Fruit fly (Drosophila melanogaster) whole organism, embryonic: ENCODE measurements around the gene ph-p.

Experiments used
- Bdp1 ChIP-seq: fragments of 200-800 bp; sonication (Bioruptor generic); optimal IDR thresholded peaks from 3 replicates; lab custom pipeline; 2016; ENCODE audit warnings: missing biosample characterization, missing genetic modification characterization
- CG10462 ChIP-seq: fragments of 200-800 bp; sonication (Bioruptor generic); optimal IDR thresholded peaks from 2 replicates; lab custom pipeline; 2016; ENCODE audit warnings: missing biosample characterization, missing genetic modification characterization
- CG12219 ChIP-seq: fragments of 200-800 bp; sonication (Bioruptor generic); optimal IDR thresholded peaks from 3 replicates; lab custom pipeline; 2018; ENCODE audit warnings: missing biosample characterization, mild to moderate bottlenecking, missing genetic modification characterization
- CG1233 ChIP-seq: fragments of 200-800 bp; sonication (Bioruptor generic); optimal IDR thresholded peaks from 4 replicates; lab custom pipeline; 2018; ENCODE audit warnings: missing biosample characterization, mild to moderate bottlenecking, missing genetic modification characterization
- CG13123 ChIP-seq: fragments of 200-800 bp; sonication (Bioruptor generic); optimal IDR thresholded peaks from 2 replicates; lab custom pipeline; 2016; ENCODE audit warnings: missing biosample characterization, missing genetic modification characterization
- CG14050 ChIP-seq: fragments of 200-800 bp; sonication (Bioruptor generic); IDR thresholded peaks from 3 replicates; pipeline ENCODE4 v1.3.6; 2022; ENCODE audit warnings: missing biosample characterization, missing genetic modification characterization
- CG16813 ChIP-seq: fragments of 200-800 bp; sonication (Bioruptor generic); IDR thresholded peaks from 3 replicates; pipeline ENCODE4 v1.3.6; 2022; ENCODE audit warnings: missing biosample characterization, missing genetic modification characterization; ENCODE audit not compliant: partially characterized antibody
- CG18011 ChIP-seq: fragments of 200-800 bp; sonication (Bioruptor generic); optimal IDR thresholded peaks from 2 replicates; lab custom pipeline; 2017; ENCODE audit warnings: missing biosample characterization, missing genetic modification characterization, mild to moderate bottlenecking, moderate library complexity, missing genotype
- CG18599 ChIP-seq: fragments of 200-800 bp; sonication (Bioruptor generic); optimal IDR thresholded peaks from 3 replicates; lab custom pipeline; 2017; ENCODE audit warnings: missing biosample characterization, missing genetic modification characterization, mild to moderate bottlenecking, moderate library complexity, missing genetic modification reagents
- CG2202 ChIP-seq: fragments of 200-800 bp; sonication (Bioruptor generic); optimal IDR thresholded peaks from 2 replicates; lab custom pipeline; 2018; ENCODE audit warnings: missing biosample characterization, mild to moderate bottlenecking, missing genetic modification characterization
- CG30020 ChIP-seq: fragments of 200-800 bp; optimal IDR thresholded peaks from 2 replicates; lab custom pipeline; 2019; ENCODE audit warnings: missing biosample characterization, mild to moderate bottlenecking, missing genetic modification characterization, moderate library complexity
- CG4360 ChIP-seq: fragments of 200-800 bp; sonication (Bioruptor generic); IDR thresholded peaks from 2 replicates; pipeline ENCODE4 v1.3.6; 2022; ENCODE audit warnings: missing biosample characterization, missing genetic modification characterization
- CG6175 ChIP-seq: fragments of 200-800 bp; sonication (Bioruptor generic); IDR thresholded peaks from 3 replicates; pipeline ENCODE4 v1.3.6; 2022; ENCODE audit warnings: missing biosample characterization, missing genetic modification characterization
- CG6791 ChIP-seq: fragments of 200-800 bp; sonication (Bioruptor generic); IDR thresholded peaks from 3 replicates; pipeline ENCODE4 v1.3.6; 2022; ENCODE audit warnings: missing biosample characterization, missing genetic modification characterization; ENCODE audit not compliant: partially characterized antibody
- CG7271 ChIP-seq: fragments of 200-800 bp; sonication (Bioruptor generic); optimal IDR thresholded peaks from 2 replicates; lab custom pipeline; 2018; ENCODE audit warnings: missing biosample characterization, mild to moderate bottlenecking, missing genetic modification characterization, moderate library complexity
- CG7556 ChIP-seq: fragments of 200-800 bp; sonication (Bioruptor generic); optimal IDR thresholded peaks from 2 replicates; lab custom pipeline; 2017; ENCODE audit warnings: missing biosample characterization, mild to moderate bottlenecking, missing genetic modification characterization
- CG7963 ChIP-seq: fragments of 200-800 bp; sonication (Bioruptor generic); IDR thresholded peaks from 3 replicates; pipeline ENCODE4 v1.3.6; 2022; ENCODE audit warnings: missing biosample characterization, missing genetic modification characterization; ENCODE audit not compliant: partially characterized antibody
- CG7987 ChIP-seq: fragments of 200-800 bp; sonication (Bioruptor generic); optimal IDR thresholded peaks from 2 replicates; lab custom pipeline; 2018; ENCODE audit warnings: missing biosample characterization, mild to moderate bottlenecking, missing genetic modification characterization, moderate library complexity
- CG8478 ChIP-seq: fragments of >200 bp; optimal IDR thresholded peaks from 2 replicates; lab custom pipeline; 2018
- CG8944 ChIP-seq: fragments of 200-800 bp; sonication (Bioruptor generic); optimal IDR thresholded peaks from 3 replicates; lab custom pipeline; 2016; ENCODE audit warnings: missing biosample characterization, missing genetic modification characterization
- Dbx ChIP-seq: fragments of 200-800 bp; sonication (Bioruptor generic); IDR thresholded peaks from 3 replicates; pipeline ENCODE4 v1.3.6; 2022; ENCODE audit warnings: missing biosample characterization, missing genetic modification characterization
- Dll ChIP-seq: fragments of 200-800 bp; sonication (Bioruptor generic); IDR thresholded peaks from 4 replicates; pipeline ENCODE4 v1.3.6; 2022; ENCODE audit warnings: missing biosample characterization, missing genetic modification characterization; ENCODE audit not compliant: partially characterized antibody
- Dp ChIP-seq: fragments of 200-800 bp; sonication (Bioruptor generic); optimal IDR thresholded peaks from 2 replicates; lab custom pipeline; 2018; ENCODE audit warnings: missing biosample characterization, mild to moderate bottlenecking, missing genetic modification characterization, moderate library complexity
- Dref ChIP-seq: fragments of 200-800 bp; sonication (Bioruptor generic); IDR thresholded peaks from 2 replicates; pipeline ENCODE4 v1.3.6; 2022; ENCODE audit warnings: missing biosample characterization, missing genetic modification characterization
- E2f1 ChIP-seq: fragments of 200-800 bp; sonication (Bioruptor generic); IDR thresholded peaks from 2 replicates; pipeline ENCODE4 v1.3.6; 2022; ENCODE audit warnings: missing biosample characterization, missing genetic modification characterization
- Elba2 ChIP-seq: fragments of 200-800 bp; sonication (Bioruptor generic); optimal IDR thresholded peaks from 3 replicates; lab custom pipeline; 2016; ENCODE audit warnings: missing biosample characterization, missing genetic modification characterization
- HmgD ChIP-seq: fragments of 200-800 bp; sonication (Bioruptor generic); optimal IDR thresholded peaks from 3 replicates; lab custom pipeline; 2016; ENCODE audit warnings: missing biosample characterization, missing genetic modification characterization
- Kr ChIP-seq: fragments of 200-800 bp; sonication (Bioruptor generic); optimal IDR thresholded peaks from 2 replicates; lab custom pipeline; 2017; ENCODE audit warnings: missing biosample characterization, mild to moderate bottlenecking, missing genetic modification characterization
- Lpt ChIP-seq: fragments of >200 bp; optimal IDR thresholded peaks from 2 replicates; lab custom pipeline; 2018; ENCODE audit warnings: missing biosample characterization, missing genetic modification characterization
- MBD-R2 ChIP-seq: fragments of 200-800 bp; sonication (Bioruptor generic); IDR thresholded peaks from 2 replicates; pipeline ENCODE4 v1.3.6; 2022; ENCODE audit warnings: missing biosample characterization, missing genetic modification characterization
- Neu2 ChIP-seq: fragments of 200-800 bp; sonication (Bioruptor generic); optimal IDR thresholded peaks from 3 replicates; lab custom pipeline; 2016; ENCODE audit warnings: missing biosample characterization, missing genetic modification characterization, borderline replicate concordance
- NfI ChIP-seq: fragments of 200-800 bp; sonication (Bioruptor generic); optimal IDR thresholded peaks from 3 replicates; lab custom pipeline; 2018; ENCODE audit warnings: missing biosample characterization, mild to moderate bottlenecking, missing genetic modification characterization, moderate library complexity
- ewg ChIP-seq: fragments of 200-800 bp; sonication (Bioruptor generic); optimal IDR thresholded peaks from 3 replicates; lab custom pipeline; 2017; ENCODE audit warnings: mild to moderate bottlenecking, missing biosample characterization, missing genetic modification reagents, missing genetic modification characterization
- fd96Cb ChIP-seq: fragments of 200-800 bp; sonication (Bioruptor generic); optimal IDR thresholded peaks from 2 replicates; lab custom pipeline; 2018; ENCODE audit warnings: missing biosample characterization, mild to moderate bottlenecking, missing genetic modification characterization, moderate library complexity
- ind ChIP-seq: fragments of 200-800 bp; sonication (Bioruptor generic); optimal IDR thresholded peaks from 3 replicates; lab custom pipeline; 2016; ENCODE audit warnings: missing biosample characterization, missing genetic modification characterization
- maf-S ChIP-seq: fragments of 200-800 bp; sonication (Bioruptor generic); optimal IDR thresholded peaks from 2 replicates; lab custom pipeline; 2016; ENCODE audit warnings: missing biosample characterization, missing genetic modification characterization
- nau ChIP-seq: fragments of 200-800 bp; sonication (Bioruptor generic); optimal IDR thresholded peaks from 3 replicates; lab custom pipeline; 2017; ENCODE audit warnings: missing biosample characterization, mild to moderate bottlenecking, missing genetic modification characterization, missing genetic modification reagents
- nmo ChIP-seq: fragments of 200-800 bp; sonication (Bioruptor generic); optimal IDR thresholded peaks from 2 replicates; lab custom pipeline; 2018; ENCODE audit warnings: missing biosample characterization, mild to moderate bottlenecking, missing genetic modification characterization, moderate library complexity
- prd ChIP-seq, 3 experiments: fragments of >200 bp in 2 of 3; fragments of 200-800 bp in 1 of 3; sonication (Bioruptor generic) in 1 of 3; optimal IDR thresholded peaks in 2 of 3; IDR thresholded peaks in 1 of 3; 2 replicates in 2 of 3; 3 replicates in 1 of 3; pipeline versions ENCODE4 v1.3.6 to Lab custom; 2017 to 2022; ENCODE audit warnings: missing biosample characterization in 1 of 3, missing genetic modification characterization in 1 of 3
- pzg ChIP-seq: fragments of 200-800 bp; sonication (Bioruptor generic); optimal IDR thresholded peaks from 3 replicates; lab custom pipeline; 2018; ENCODE audit warnings: missing biosample characterization, mild to moderate bottlenecking, missing genetic modification characterization, moderate library complexity
- row ChIP-seq: fragments of 200-800 bp; sonication (Bioruptor generic); IDR thresholded peaks from 3 replicates; pipeline ENCODE4 v1.3.6; 2022; ENCODE audit warnings: missing biosample characterization, missing genetic modification characterization
- schlank ChIP-seq: fragments of 200-800 bp; sonication (Bioruptor generic); optimal IDR thresholded peaks from 2 replicates; lab custom pipeline; 2018; ENCODE audit warnings: missing biosample characterization, mild to moderate bottlenecking, missing genetic modification characterization
- sqz ChIP-seq: fragments of 200-800 bp; sonication (Bioruptor generic); optimal IDR thresholded peaks from 3 replicates; lab custom pipeline; 2018; ENCODE audit warnings: missing biosample characterization, mild to moderate bottlenecking, missing genetic modification characterization
- ssp ChIP-seq: fragments of 200-800 bp; sonication (Bioruptor generic); IDR thresholded peaks from 2 replicates; pipeline ENCODE4 v1.3.6; 2022; ENCODE audit warnings: missing biosample characterization, missing genetic modification characterization
- tap ChIP-seq: fragments of 200-800 bp; optimal IDR thresholded peaks from 3 replicates; lab custom pipeline; 2019; ENCODE audit warnings: missing biosample characterization, mild to moderate bottlenecking, missing genetic modification characterization, moderate library complexity
- trem ChIP-seq: fragments of 200-800 bp; optimal IDR thresholded peaks from 3 replicates; lab custom pipeline; 2019; ENCODE audit warnings: missing biosample characterization, mild to moderate bottlenecking, missing genetic modification characterization, moderate library complexity
- tx ChIP-seq: fragments of 200-800 bp; sonication (Bioruptor generic); optimal IDR thresholded peaks from 2 replicates; lab custom pipeline; 2016; ENCODE audit warnings: missing biosample characterization, missing genetic modification characterization
- vvl ChIP-seq: fragments of 200-800 bp; sonication (Bioruptor generic); IDR thresholded peaks from 2 replicates; pipeline ENCODE4 v1.3.6; 2022; ENCODE audit warnings: missing biosample characterization, missing genetic modification characterization
- yki ChIP-seq: fragments of >200 bp; optimal IDR thresholded peaks from 3 replicates; lab custom pipeline; 2018
- zfh2 ChIP-seq: fragments of 200-800 bp; sonication (Bioruptor generic); optimal IDR thresholded peaks from 2 replicates; lab custom pipeline; 2016; ENCODE audit warnings: missing biosample characterization, missing genetic modification characterization

ph-p gene

dm6 chrX:2158668-2159163 is 20.5 kb upstream of the ph-p start, which contains the start of gene wapl (continued):
- peak; percentile 52 for TF ChIP-seq MBD-R2 (GFP tag; lab: Robert Waterston, UW)
- no peak for TF ChIP-seq yki (lab: Kevin White, UChicago)
- peak; percentile 96 for TF ChIP-seq Dref (GFP tag; lab: Robert Waterston, UW)
- no peak for TF ChIP-seq zfh2
- TF ChIP-seq ssp (GFP tag; lab: Robert Waterston, UW) = no peak
- TF ChIP-seq nau (GFP tag; lab: Kevin White, UChicago) = no peak
- TF ChIP-seq vvl (GFP tag; lab: Robert Waterston, UW) = peak; percentile 61
- TF ChIP-seq CG2202 = peak; percentile 5
- peak; percentile 95 for TF ChIP-seq CG6791 (GFP tag; lab: Robert Waterston, UW)
- TF ChIP-seq sqz (GFP tag; lab: Kevin White, UChicago) = no peak
- peak; percentile 92 for TF ChIP-seq CG7963
- no peak for TF ChIP-seq Lpt
- TF ChIP-seq tap (tag; lab: Kevin White, UChicago) = no peak
- no peak for TF ChIP-seq Neu2 (GFP tag; lab: Kevin White, UChicago)
- no peak for TF ChIP-seq schlank
- TF ChIP-seq CG6175 (GFP tag; lab: Robert Waterston, UW) = no peak
- peak; percentile 53; the same call in 1 of the 3 replicates for TF ChIP-seq Dbx (GFP tag; lab: Robert Waterston, UW)
- TF ChIP-seq Elba2 (GFP tag; lab: Kevin White, UChicago) = no peak
- peak; percentile 34 for TF ChIP-seq nmo (GFP tag; lab: Kevin White, UChicago)
- TF ChIP-seq CG7271 (tag; lab: Kevin White, UChicago) = no peak
- no peak for TF ChIP-seq E2f1 (GFP tag; lab: Robert Waterston, UW)
- TF ChIP-seq Kr (GFP tag; lab: Kevin White, UChicago) = no peak
- no peak for TF ChIP-seq CG10462 (GFP tag; lab: Kevin White, UChicago)
- TF ChIP-seq CG18599 (GFP tag; lab: Kevin White, UChicago) = peak; percentile 5
- no peak for TF ChIP-seq maf-S (GFP tag; lab: Kevin White, UChicago)
- TF ChIP-seq prd (optimal IDR thresholded peaks at IDR 0.05; lab: Kevin White, UChicago) = no peak
- TF ChIP-seq prd (GFP tag; IDR thresholded peaks at IDR 0.05; lab: Robert Waterston, UW) = peak; percentile 32; the same call in 1 of the 3 replicates
- no peak for TF ChIP-seq ind (GFP tag; lab: Kevin White, UChicago)
- peak; percentile 23 for TF ChIP-seq CG30020
- no peak for TF ChIP-seq CG13123 (GFP tag; lab: Kevin White, UChicago)
- no peak for TF ChIP-seq CG7987 (GFP tag; lab: Kevin White, UChicago)
- peak; percentile 93 for TF ChIP-seq CG16813 (GFP tag; lab: Robert Waterston, UW)
- TF ChIP-seq trem (tag; lab: Kevin White, UChicago) = peak; percentile 75
- peak; percentile 95 for TF ChIP-seq pzg (GFP tag; lab: Kevin White, UChicago)
- peak; percentile 59 for TF ChIP-seq row (GFP tag; lab: Robert Waterston, UW)

- TF ChIP-seq CG18011 = no peak
- no peak for TF ChIP-seq Dll (GFP tag; lab: Robert Waterston, UW)
- TF ChIP-seq HmgD (GFP tag; lab: Kevin White, UChicago) = peak; percentile 4
- no peak for TF ChIP-seq NfI (GFP tag; lab: Kevin White, UChicago)
- TF ChIP-seq Dp (GFP tag; lab: Kevin White, UChicago) = no peak
- TF ChIP-seq tx (GFP tag; lab: Kevin White, UChicago) = no peak
- peak; percentile 29 for TF ChIP-seq sqz (GFP tag; lab: Kevin White, UChicago)
- TF ChIP-seq ewg = peak; percentile 0
- TF ChIP-seq CG14050 (GFP tag; lab: Robert Waterston, UW) = no peak
- no peak for TF ChIP-seq CG8944 (GFP tag; lab: Kevin White, UChicago)
- no peak for TF ChIP-seq CG1233
- TF ChIP-seq Bdp1 (GFP tag; lab: Kevin White, UChicago) = no peak
- TF ChIP-seq CG12219 (GFP tag; lab: Kevin White, UChicago) = no peak
- TF ChIP-seq fd96Cb (tag; lab: Kevin White, UChicago) = no peak
- TF ChIP-seq CG8478 (lab: Kevin White, UChicago) = peak; percentile 97
- no peak for TF ChIP-seq CG7556
- TF ChIP-seq CG4360 = peak; percentile 41
Observed at dm6 chrX:2157929-2158610, 19.9 kb upstream of the ph-p start.
